Fruit fly (Drosophila melanogaster): ENCODE measurements around the gene CG42594.
A peak's percentile ranks its signal among the peaks of the same experiment; 100 is the strongest.

CG42594 gene

dm6 chrX:4906573-4906972 is 65.9 kb downstream of the CG42594 start, which contains the start of gene CG6927 (continued):
- peak; percentile 77 for TF ChIP-seq CG12391 (tag; optimal IDR thresholded peaks at IDR 0.05)
- peak; percentile 55 for TF ChIP-seq fd3F (GFP tag; optimal IDR thresholded peaks at IDR 0.05)
- peak; percentile 71 for TF ChIP-seq unpg (GFP tag; optimal IDR thresholded peaks at IDR 0.05)
- no peak for TF ChIP-seq Side (GFP tag; optimal IDR thresholded peaks at IDR 0.05)
- TF ChIP-seq CG14860 (GFP tag; IDR thresholded peaks at IDR 0.05; ENCODE audit: partially characterized antibody) = no peak
- TF ChIP-seq Gug (GFP tag; IDR thresholded peaks at IDR 0.05) = peak; percentile 66; the same call in 3 of the 4 replicates
- TF ChIP-seq schlank (tag; optimal IDR thresholded peaks at IDR 0.05) = no peak
- TF ChIP-seq CG10321 (GFP tag; IDR thresholded peaks at IDR 0.05) = peak; percentile 60; the same call in 1 of the 2 replicates
- TF ChIP-seq CG6765 (GFP tag; optimal IDR thresholded peaks at IDR 0.05) = no peak
- no peak for TF ChIP-seq tup (GFP tag; optimal IDR thresholded peaks at IDR 0.05)
- TF ChIP-seq Hmr (GFP tag; optimal IDR thresholded peaks at IDR 0.05) = peak; percentile 66
- TF ChIP-seq CG17829 (tag; optimal IDR thresholded peaks at IDR 0.05) = peak; percentile 66
- TF ChIP-seq CG18764 (GFP tag; optimal IDR thresholded peaks at IDR 0.05) = no peak
- TF ChIP-seq fd64A (GFP tag; optimal IDR thresholded peaks at IDR 0.05) = no peak
- TF ChIP-seq row (GFP tag; IDR thresholded peaks at IDR 0.05) = peak; percentile 94
- peak; percentile 97 for TF ChIP-seq CG14014 (GFP tag; IDR thresholded peaks at IDR 0.05)
- no peak for TF ChIP-seq Sin3A (optimal IDR thresholded peaks at IDR 0.05)
- no peak for TF ChIP-seq h (optimal IDR thresholded peaks at IDR 0.05)
- TF ChIP-seq Myb (GFP tag; optimal IDR thresholded peaks at IDR 0.05) = peak; percentile 20
- peak; percentile 97 for TF ChIP-seq sob (GFP tag; IDR thresholded peaks at IDR 0.05)
- peak; percentile 30 for TF ChIP-seq CG13296 (GFP tag; optimal IDR thresholded peaks at IDR 0.05)
- peak; percentile 14 for TF ChIP-seq CG1529 (GFP tag; optimal IDR thresholded peaks at IDR 0.05)
- peak; percentile 66 for TF ChIP-seq Fer3 (tag; optimal IDR thresholded peaks at IDR 0.05)
- TF ChIP-seq CG10654 (GFP tag; optimal IDR thresholded peaks at IDR 0.05) = peak; percentile 2
- TF ChIP-seq CG11456 (GFP tag; IDR thresholded peaks at IDR 0.05) = peak; percentile 86
- peak; percentile 65 for TF ChIP-seq onecut (GFP tag; IDR thresholded peaks at IDR 0.05)
- peak; percentile 83 for TF ChIP-seq E2f2 (GFP tag; IDR thresholded peaks at IDR 0.05)
- no peak for TF ChIP-seq Sry-δ (GFP tag; optimal IDR thresholded peaks at IDR 0.05)
- peak; percentile 81 for TF ChIP-seq al (GFP tag; IDR thresholded peaks at IDR 0.05)
- TF ChIP-seq CG30403 (GFP tag; optimal IDR thresholded peaks at IDR 0.05) = peak; percentile 59
- TF ChIP-seq bigmax (GFP tag; optimal IDR thresholded peaks at IDR 0.05) = no peak
- TF ChIP-seq Sry-β (GFP tag; optimal IDR thresholded peaks at IDR 0.05) = peak; percentile 55
- no peak for TF ChIP-seq Max (GFP tag; optimal IDR thresholded peaks at IDR 0.05)
- TF ChIP-seq MTF-1 (GFP tag; optimal IDR thresholded peaks at IDR 0.05; ENCODE audit: borderline replicate concordance) = no peak
- no peak for TF ChIP-seq CG16863 (GFP tag; optimal IDR thresholded peaks at IDR 0.05)
- TF ChIP-seq CG2120 (GFP tag; optimal IDR thresholded peaks at IDR 0.05) = peak; percentile 41
- peak; percentile 76 for TF ChIP-seq CG2712 (tag; optimal IDR thresholded peaks at IDR 0.05)
- peak; percentile 84 for TF ChIP-seq so (GFP tag; IDR thresholded peaks at IDR 0.05)
- peak; percentile 92 for TF ChIP-seq gce (GFP tag; IDR thresholded peaks at IDR 0.05)
- peak; percentile 29 for TF ChIP-seq CG4820 (GFP tag; optimal IDR thresholded peaks at IDR 0.05)
- no peak for TF ChIP-seq CG4282 (GFP tag; optimal IDR thresholded peaks at IDR 0.05)
- TF ChIP-seq zfh2 (GFP tag; optimal IDR thresholded peaks at IDR 0.05) = no peak
- peak; percentile 44 for TF ChIP-seq gsb (GFP tag; IDR thresholded peaks at IDR 0.05)
- no peak for TF ChIP-seq mld (GFP tag; IDR thresholded peaks at IDR 0.05; ENCODE audit: partially characterized antibody)
- TF ChIP-seq CG34422 (GFP tag; IDR thresholded peaks at IDR 0.05) = peak; percentile 92
- no peak for TF ChIP-seq tna (GFP tag; IDR thresholded peaks at IDR 0.05; ENCODE audit: partially characterized antibody)
- TF ChIP-seq Atf-2 (GFP tag; optimal IDR thresholded peaks at IDR 0.05) = no peak
- no peak for TF ChIP-seq CG34376 (GFP tag; optimal IDR thresholded peaks at IDR 0.05)
- TF ChIP-seq CkIIα-i1 (GFP tag; IDR thresholded peaks at IDR 0.05) = no peak; the same call in 1 of the 2 replicates
- peak; percentile 90 for TF ChIP-seq Rfx (GFP tag; IDR thresholded peaks at IDR 0.05)
- TF ChIP-seq vvl (GFP tag; IDR thresholded peaks at IDR 0.05) = peak; percentile 96
- TF ChIP-seq Hr3 (GFP tag; optimal IDR thresholded peaks at IDR 0.05) = peak; percentile 50
- TF ChIP-seq oc (tag; optimal IDR thresholded peaks at IDR 0.05) = peak; percentile 4

All from whole organism, embryonic.